Worm (Caenorhabditis elegans): Measurements from ENCODE around the gene frh-1.

Gene frh-1

ce11 chrII:5940815-5941214, 23.6 kb downstream of the frh-1 start, which contains the start of gene F28B12.6:
F28B12.6 (plus strand) TSS chrII:5940863.
- TF ChIP-seq lsy-12 (tag; optimal IDR thresholded peaks at IDR 0.05) = no peak
- TF ChIP-seq sea-2 (GFP tag; optimal IDR thresholded peaks at IDR 0.05) = no peak
- TF ChIP-seq nhr-28 (tag; optimal IDR thresholded peaks at IDR 0.05) = no peak
- no peak for TF ChIP-seq elt-2 (tag; optimal IDR thresholded peaks at IDR 0.05)
- TF ChIP-seq unc-39 (tag; optimal IDR thresholded peaks at IDR 0.05) = no peak
- TF ChIP-seq nfya-1 (tag; optimal IDR thresholded peaks at IDR 0.05; ENCODE audit: insufficient read depth) = no peak
- no peak for TF ChIP-seq hmg-11 (tag; optimal IDR thresholded peaks at IDR 0.05)
- TF ChIP-seq nhr-76 (tag; optimal IDR thresholded peaks at IDR 0.05) = no peak
- no peak for TF ChIP-seq egl-27 (tag; optimal IDR thresholded peaks at IDR 0.05)
- TF ChIP-seq fkh-10 (GFP tag; optimal IDR thresholded peaks at IDR 0.05) = no peak
- no peak for TF ChIP-seq eor-1 (tag; optimal IDR thresholded peaks at IDR 0.05)
- no peak for TF ChIP-seq ceh-9 (tag; optimal IDR thresholded peaks at IDR 0.05)
- no peak for TF ChIP-seq elt-1 (tag; optimal IDR thresholded peaks at IDR 0.05)
- no peak for TF ChIP-seq aly-2 (tag; optimal IDR thresholded peaks at IDR 0.05)
- no peak for TF ChIP-seq tbx-2 (tag; optimal IDR thresholded peaks at IDR 0.05)

DNA sequence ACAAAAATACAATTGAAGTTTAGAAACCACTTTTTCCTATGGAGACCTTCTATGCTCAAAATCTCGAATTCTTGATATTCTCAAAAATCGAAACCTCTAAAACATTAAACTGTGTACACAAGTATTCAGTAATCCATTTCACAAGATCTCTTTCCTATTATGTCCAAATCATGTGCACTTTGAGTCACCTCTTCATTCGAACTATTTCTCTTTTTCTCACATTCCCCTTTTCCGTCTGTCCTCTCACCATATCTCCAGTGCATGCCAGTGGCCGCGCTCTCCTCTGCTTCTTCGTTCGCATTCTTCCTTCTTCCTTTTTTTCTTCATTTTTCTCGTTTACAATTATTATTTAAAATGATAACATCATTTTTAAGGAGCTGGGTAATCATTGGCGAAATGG, 25.4 kb downstream of the frh-1 start, which contains the start of gene F28B12.1:
Gene F28B12.1, plus strand, starts transcription at position 335 of the 400 bp plus-strand sequence.
- no peak for TF ChIP-seq nhr-25 (tag; optimal IDR thresholded peaks at IDR 0.05)
- TF ChIP-seq ceh-82 (tag; optimal IDR thresholded peaks at IDR 0.05) = no peak
- TF ChIP-seq fkh-10 (GFP tag; optimal IDR thresholded peaks at IDR 0.05) = peak; percentile 5
- no peak for TF ChIP-seq daf-12 (tag; optimal IDR thresholded peaks at IDR 0.05)
- peak; percentile 49 for TF ChIP-seq nfya-1 (tag; optimal IDR thresholded peaks at IDR 0.05; ENCODE audit: insufficient read depth)
- TF ChIP-seq hmg-11 (tag; optimal IDR thresholded peaks at IDR 0.05) = peak; percentile 37
- TF ChIP-seq tbx-2 (tag; optimal IDR thresholded peaks at IDR 0.05) = no peak

- TF ChIP-seq pqm-1 (tag; optimal IDR thresholded peaks at IDR 0.05) = no peak
Observed at ce11 chrII:5944268-5944667, 27.0 kb downstream of the frh-1 start, which contains the start of gene B0034.2. B0034.2 (minus strand) TSS chrII:5944368.

ce11 chrII:5945818-5946217, 28.6 kb downstream of the frh-1 start:
- TF ChIP-seq daf-12 (tag; optimal IDR thresholded peaks at IDR 0.05) (no peak), lsy-12 (tag; optimal IDR thresholded peaks at IDR 0.05) (no peak), unc-62 (GFP tag; optimal IDR thresholded peaks at IDR 0.05) (no peak), fkh-10 (GFP tag; optimal IDR thresholded peaks at IDR 0.05) (no peak), nfya-1 (tag; optimal IDR thresholded peaks at IDR 0.05; ENCODE audit: insufficient read depth) (no peak), sea-2 (GFP tag; optimal IDR thresholded peaks at IDR 0.05) (no peak), ztf-4 (tag; optimal IDR thresholded peaks at IDR 0.05) (no peak), ZK546.5 (tag; optimal IDR thresholded peaks at IDR 0.05) (no peak), hmg-11 (tag; optimal IDR thresholded peaks at IDR 0.05) (no peak), egl-5 (tag; optimal IDR thresholded peaks at IDR 0.05) (no peak), nhr-237 (tag; optimal IDR thresholded peaks at IDR 0.05) (no peak), nhr-25 (tag; optimal IDR thresholded peaks at IDR 0.05) (no peak), nhr-23 (tag; optimal IDR thresholded peaks at IDR 0.05) (no peak), ceh-9 (tag; optimal IDR thresholded peaks at IDR 0.05) (no peak), tbx-2 (tag; optimal IDR thresholded peaks at IDR 0.05) (no peak), nhr-28 (tag; optimal IDR thresholded peaks at IDR 0.05) (no peak), pha-4 (tag; optimal IDR thresholded peaks at IDR 0.05) (no peak), ztf-11 (tag; optimal IDR thresholded peaks at IDR 0.05) (no peak), lin-39 (tag; optimal IDR thresholded peaks at IDR 0.05) (no peak)

ce11 chrII:5946438-5946837, 29.2 kb downstream of the frh-1 start:
- no peak for TF ChIP-seq sea-2 (GFP tag; optimal IDR thresholded peaks at IDR 0.05)
- peak; percentile 59 for TF ChIP-seq fkh-10 (GFP tag; optimal IDR thresholded peaks at IDR 0.05)

DNA sequence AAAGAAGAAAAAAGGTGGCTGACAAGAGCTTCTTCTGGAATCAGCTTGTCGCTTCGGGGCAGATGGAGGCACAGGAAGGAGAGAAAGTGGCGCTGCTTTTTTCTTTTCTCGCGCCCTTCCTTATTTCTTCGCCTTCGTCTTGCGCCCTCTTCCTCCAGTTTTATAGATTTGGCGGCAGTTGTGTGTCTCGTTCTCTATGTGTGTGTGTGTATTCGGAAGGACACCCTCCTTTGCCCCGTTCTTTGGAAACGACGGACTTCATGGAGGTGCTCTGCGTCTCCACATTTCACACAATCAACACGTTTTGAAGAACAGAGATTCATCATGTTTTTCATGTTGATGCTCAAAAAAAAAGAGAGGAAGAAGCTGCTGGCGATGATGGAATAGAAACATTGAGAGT, 31.5 kb downstream of the frh-1 start:
- TF ChIP-seq egl-5 (tag; optimal IDR thresholded peaks at IDR 0.05) = peak; percentile 35
- peak; percentile 40 for TF ChIP-seq hmg-11 (tag; optimal IDR thresholded peaks at IDR 0.05)
- no peak for TF ChIP-seq nhr-76 (tag; optimal IDR thresholded peaks at IDR 0.05)
- no peak for TF ChIP-seq tbx-2 (tag; optimal IDR thresholded peaks at IDR 0.05)
- TF ChIP-seq elt-3 (tag; optimal IDR thresholded peaks at IDR 0.05) = no peak
- no peak for TF ChIP-seq aly-2 (tag; optimal IDR thresholded peaks at IDR 0.05)
- peak; percentile 25 for TF ChIP-seq nhr-11 (tag; optimal IDR thresholded peaks at IDR 0.05)
- TF ChIP-seq fkh-10 (GFP tag; optimal IDR thresholded peaks at IDR 0.05) = peak; percentile 72
- peak; percentile 54 for TF ChIP-seq lin-39 (tag; optimal IDR thresholded peaks at IDR 0.05)
- TF ChIP-seq nfya-1 (tag; optimal IDR thresholded peaks at IDR 0.05; ENCODE audit: insufficient read depth) = peak; percentile 42
